Fruit fly (Drosophila melanogaster): ENCODE results near the gene CG8925.
"Not testable (repeated sequence)": the region's sequence is repeated elsewhere in the genome, so short reads cannot be mapped to it uniquely, and the experiment has no call there.

CG8925 gene

dm6 chr3R:16189464-16189863, 17.7 kb downstream of the CG8925 start, which contains the start of gene Bin1:
TSS of gene Bin1 (minus strand) at chr3R:16189564.
- not testable (repeated sequence) for TF ChIP-seq jim, ey, lola (GFP tag; optimal IDR thresholded peaks at IDR 0.05)

- TF ChIP-seq usp (GFP tag; optimal IDR thresholded peaks at IDR 0.05) (no peak), Hr78 (GFP tag; optimal IDR thresholded peaks at IDR 0.05) (no peak), Vsx2 (GFP tag; optimal IDR thresholded peaks at IDR 0.05; ENCODE audit: partially characterized antibody) (no peak), sage (GFP tag; optimal IDR thresholded peaks at IDR 0.05) (no peak), Dfd (GFP tag; optimal IDR thresholded peaks at IDR 0.05) (no peak), OdsH (GFP tag; optimal IDR thresholded peaks at IDR 0.05) (no peak), h (GFP tag; optimal IDR thresholded peaks at IDR 0.05) (no peak), dsf (GFP tag; optimal IDR thresholded peaks at IDR 0.05; ENCODE audit: borderline replicate concordance) (no peak), foxo (GFP tag; optimal IDR thresholded peaks at IDR 0.05) (no peak)
These were observed 18.5 kb downstream of the CG8925 start for dm6 chr3R:16190183-16190763.

- TF ChIP-seq Rel (GFP tag; optimal IDR thresholded peaks at IDR 0.05): no peak
- peak; percentile 91 for TF ChIP-seq Rel (tag; optimal IDR thresholded peaks at IDR 0.05)
- no peak for TF ChIP-seq GATAd (GFP tag; optimal IDR thresholded peaks at IDR 0.05)
- no peak for TF ChIP-seq CrebA (GFP tag; optimal IDR thresholded peaks at IDR 0.05; ENCODE audit: borderline replicate concordance)
These were observed 19.0 kb downstream of the CG8925 start for dm6 chr3R:16190782-16191181.

dm6 chr3R:16200497-16201019, 28.8 kb downstream of the CG8925 start:
- no peak for TF ChIP-seq Jra (GFP tag; optimal IDR thresholded peaks at IDR 0.05)
- no peak for TF ChIP-seq Hr78 (GFP tag; optimal IDR thresholded peaks at IDR 0.05)
- TF ChIP-seq tai (GFP tag; optimal IDR thresholded peaks at IDR 0.05): no peak
- TF ChIP-seq dmrt93B (GFP tag; optimal IDR thresholded peaks at IDR 0.05): no peak
- TF ChIP-seq sage (GFP tag; optimal IDR thresholded peaks at IDR 0.05): no peak
- TF ChIP-seq woc (GFP tag; optimal IDR thresholded peaks at IDR 0.05): no peak
- TF ChIP-seq Hnf4 (GFP tag; optimal IDR thresholded peaks at IDR 0.05): no peak
- no peak for TF ChIP-seq CrebA (GFP tag; optimal IDR thresholded peaks at IDR 0.05; ENCODE audit: borderline replicate concordance)
- TF ChIP-seq fru (GFP tag; optimal IDR thresholded peaks at IDR 0.05): no peak
- no peak for TF ChIP-seq psq (GFP tag; optimal IDR thresholded peaks at IDR 0.05)
- TF ChIP-seq Mio (GFP tag; optimal IDR thresholded peaks at IDR 0.05): no peak
- TF ChIP-seq Sp1 (GFP tag; optimal IDR thresholded peaks at IDR 0.05): no peak

- no peak for TF ChIP-seq CG9705 (GFP tag; optimal IDR thresholded peaks at IDR 0.05)
- no peak for TF ChIP-seq pan (optimal IDR thresholded peaks at IDR 0.05)
- no peak for TF ChIP-seq Vsx2 (GFP tag; optimal IDR thresholded peaks at IDR 0.05; ENCODE audit: partially characterized antibody)
- TF ChIP-seq foxo (GFP tag; optimal IDR thresholded peaks at IDR 0.05): no peak
- TF ChIP-seq Hr78 (GFP tag; optimal IDR thresholded peaks at IDR 0.05): no peak
- TF ChIP-seq jim (GFP tag; optimal IDR thresholded peaks at IDR 0.05): no peak
- no peak for TF ChIP-seq N (GFP tag; optimal IDR thresholded peaks at IDR 0.05)
- no peak for TF ChIP-seq sv (GFP tag; optimal IDR thresholded peaks at IDR 0.05)
- TF ChIP-seq brk (GFP tag; optimal IDR thresholded peaks at IDR 0.05): no peak
- TF ChIP-seq Abd-B (GFP tag; optimal IDR thresholded peaks at IDR 0.05): no peak
These were observed 30.7 kb downstream of the CG8925 start for dm6 chr3R:16202335-16203024.

- TF ChIP-seq Dif (GFP tag; optimal IDR thresholded peaks at IDR 0.05; ENCODE audit: partially characterized antibody) (peak; percentile 82), dl (GFP tag; optimal IDR thresholded peaks at IDR 0.05; ENCODE audit: insufficient read depth in 1 of 2, partially characterized antibody in 2 of 2) (peak; percentile 35 to 64), Myc (optimal IDR thresholded peaks at IDR 0.05) (no peak), GATAd (GFP tag; optimal IDR thresholded peaks at IDR 0.05) (no peak)
These were observed 31.2 kb downstream of the CG8925 start, which contains the start of the genes CG6126 and CG31287 for dm6 chr3R:16203025-16203421. TSS of gene CG6126 (minus strand) at chr3R:16203083. TSS of gene CG31287 (plus strand) at chr3R:16203371.

Data from whole organism, wandering third instar larva.